Fruit fly (Drosophila melanogaster) whole organism, pupa: Measurements from ENCODE around the gene CG5535.

Experiments used
- CG10348 ChIP-seq: fragments of 200-800 bp; sonication (Bioruptor generic); IDR thresholded peaks from 2 replicates; pipeline ENCODE4 v1.3.6; 2022; ENCODE audit warnings: missing biosample characterization, missing genetic modification characterization
- CG12605 ChIP-seq: fragments of 200-800 bp; sonication (Bioruptor generic); IDR thresholded peaks from 2 replicates; pipeline ENCODE4 v1.3.6; 2022; ENCODE audit warnings: missing biosample characterization, missing genetic modification characterization
- CG13204 ChIP-seq: fragments of 200-800 bp; sonication (Bioruptor generic); optimal IDR thresholded peaks from 2 replicates; lab custom pipeline; 2018; ENCODE audit warnings: missing biosample characterization, mild to moderate bottlenecking, missing genetic modification characterization, moderate library complexity
- CG14655 ChIP-seq: fragments of 200-800 bp; sonication (Bioruptor generic); optimal IDR thresholded peaks from 3 replicates; lab custom pipeline; 2017; ENCODE audit warnings: mild to moderate bottlenecking, missing biosample characterization, missing genetic modification reagents, missing genetic modification characterization
- CG15710 ChIP-seq: fragments of 200-800 bp; sonication (Bioruptor generic); optimal IDR thresholded peaks from 2 replicates; lab custom pipeline; 2018; ENCODE audit warnings: missing biosample characterization, mild to moderate bottlenecking, missing genetic modification characterization, moderate library complexity
- CG17806 ChIP-seq: fragments of 200-800 bp; sonication (Bioruptor generic); optimal IDR thresholded peaks from 2 replicates; lab custom pipeline; 2018; ENCODE audit warnings: missing biosample characterization, mild to moderate bottlenecking, missing genetic modification characterization, moderate library complexity
- CG32121 ChIP-seq: fragments of 200-800 bp; sonication (Bioruptor generic); IDR thresholded peaks from 2 replicates; pipeline ENCODE4 v1.3.6; 2022; ENCODE audit warnings: missing biosample characterization, missing genetic modification characterization
- CG34367 ChIP-seq: fragments of 200-800 bp; sonication (Bioruptor generic); optimal IDR thresholded peaks from 2 replicates; lab custom pipeline; 2018; ENCODE audit warnings: missing biosample characterization, mild to moderate bottlenecking, missing genetic modification characterization
- CG4496 ChIP-seq: fragments of 200-800 bp; sonication (Bioruptor generic); IDR thresholded peaks from 3 replicates; pipeline ENCODE4 v1.3.6; 2022; ENCODE audit warnings: missing biosample characterization, missing genetic modification characterization
- CG8159 ChIP-seq: fragments of 200-800 bp; sonication (Bioruptor generic); optimal IDR thresholded peaks from 3 replicates; lab custom pipeline; 2018; ENCODE audit warnings: missing biosample characterization, mild to moderate bottlenecking, missing genetic modification characterization, moderate library complexity
- CG8301 ChIP-seq: fragments of 200-800 bp; sonication (Bioruptor generic); optimal IDR thresholded peaks from 2 replicates; lab custom pipeline; 2018; ENCODE audit warnings: missing biosample characterization, mild to moderate bottlenecking, missing genetic modification characterization
- CG9948 ChIP-seq: fragments of 200-800 bp; sonication (Bioruptor generic); optimal IDR thresholded peaks from 2 replicates; lab custom pipeline; 2018; ENCODE audit warnings: missing biosample characterization, mild to moderate bottlenecking, missing genetic modification characterization, moderate library complexity
- D1 ChIP-seq: fragments of 200-800 bp; sonication (Bioruptor generic); optimal IDR thresholded peaks from 2 replicates; lab custom pipeline; 2018; ENCODE audit warnings: missing biosample characterization, mild to moderate bottlenecking, missing genetic modification characterization, moderate library complexity
- EcR ChIP-seq: fragments of 200-800 bp; sonication (Bioruptor generic); optimal IDR thresholded peaks from 3 replicates; lab custom pipeline; 2019; ENCODE audit warnings: missing biosample characterization, missing genetic modification characterization, mild to moderate bottlenecking, moderate library complexity, missing genetic modification reagents
- Ets98B ChIP-seq: fragments of 200-800 bp; sonication (Bioruptor generic); IDR thresholded peaks from 2 replicates; pipeline ENCODE4 v1.3.6; 2022; ENCODE audit warnings: missing biosample characterization, missing genetic modification characterization
- Pif1A ChIP-seq: fragments of 200-800 bp; sonication (Bioruptor generic); optimal IDR thresholded peaks from 3 replicates; lab custom pipeline; 2016; ENCODE audit warnings: missing biosample characterization, missing genetic modification characterization
- Pif1B ChIP-seq: fragments of 200-800 bp; sonication (Bioruptor generic); optimal IDR thresholded peaks from 3 replicates; lab custom pipeline; 2016; ENCODE audit warnings: missing biosample characterization, missing genetic modification characterization
- Snoo ChIP-seq: fragments of 200-800 bp; sonication (Bioruptor generic); optimal IDR thresholded peaks from 3 replicates; lab custom pipeline; 2017; ENCODE audit warnings: missing biosample characterization, mild to moderate bottlenecking, missing genetic modification characterization, inconsistent platforms
- fd96Ca ChIP-seq: fragments of 200-800 bp; sonication (Bioruptor generic); IDR thresholded peaks from 3 replicates; pipeline ENCODE4 v1.3.6; 2022; ENCODE audit warnings: missing biosample characterization, missing genetic modification characterization
- gl ChIP-seq: fragments of 200-800 bp; sonication (Bioruptor generic); optimal IDR thresholded peaks from 2 replicates; lab custom pipeline; 2018; ENCODE audit warnings: missing biosample characterization, mild to moderate bottlenecking, missing genetic modification characterization
- rn ChIP-seq: fragments of 200-800 bp; sonication (Bioruptor generic); IDR thresholded peaks from 2 replicates; pipeline ENCODE4 v1.3.6; 2022; ENCODE audit warnings: missing biosample characterization, missing genetic modification characterization

Gene CG5535

DNA sequence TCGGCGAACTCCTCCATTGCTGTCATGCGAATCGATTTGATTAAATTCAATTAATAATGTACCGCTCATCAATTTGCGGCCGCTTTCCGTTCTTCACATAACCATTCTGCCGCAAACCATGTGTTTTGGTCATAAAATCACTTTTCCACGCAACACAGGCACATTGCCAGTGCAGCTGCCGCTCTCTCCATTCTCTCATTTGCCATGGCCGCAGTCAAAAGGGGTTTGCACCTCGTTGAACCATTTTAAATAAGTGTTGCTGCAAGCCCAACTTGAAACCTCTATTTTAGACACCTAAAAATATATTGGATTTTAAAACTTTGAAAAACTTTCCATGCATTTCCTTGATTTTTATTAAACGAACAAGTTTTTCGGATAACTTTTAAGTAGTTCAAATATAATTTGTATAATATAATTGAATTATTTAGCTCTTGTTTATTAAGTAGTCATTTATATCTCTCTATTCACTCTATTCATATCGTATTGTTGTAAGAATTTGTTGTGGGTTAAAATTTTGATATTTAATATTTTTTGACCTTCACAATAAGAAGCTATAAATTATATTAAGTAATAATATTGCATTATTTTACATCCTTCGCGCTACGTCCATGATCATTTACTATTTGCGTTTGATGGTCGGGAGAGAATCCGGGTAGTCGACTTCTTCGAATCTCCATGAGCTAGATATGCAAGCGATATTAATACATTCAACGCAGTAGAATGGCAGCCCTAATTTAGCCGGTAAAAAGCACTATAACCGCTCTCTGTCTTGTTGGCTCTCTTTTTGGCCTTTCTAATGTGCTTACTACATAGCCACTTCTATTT, at the start of gene CG5535:
CG5535 (minus strand) TSS at position 140 of the 825 bp plus-strand sequence.
- TF ChIP-seq EcR (GFP tag; lab: Kevin White, UChicago): no peak
- no peak for TF ChIP-seq Pif1A
- peak; percentile 78 for TF ChIP-seq CG15710 (tag; lab: Kevin White, UChicago)
- TF ChIP-seq CG9948 (tag; lab: Kevin White, UChicago): peak; percentile 83
- TF ChIP-seq D1 (tag; lab: Kevin White, UChicago): peak; percentile 40
- peak; percentile 85 for TF ChIP-seq CG8159 (tag; lab: Kevin White, UChicago)
- peak; percentile 46 for TF ChIP-seq Pif1B (GFP tag; lab: Kevin White, UChicago)
- peak; percentile 81 for TF ChIP-seq fd96Ca (GFP tag; lab: Robert Waterston, UW)
- peak; percentile 79 for TF ChIP-seq CG8301 (tag; lab: Kevin White, UChicago)
- TF ChIP-seq gl (tag; lab: Kevin White, UChicago): no peak
- peak; percentile 85 for TF ChIP-seq Ets98B (GFP tag; lab: Robert Waterston, UW)
- no peak for TF ChIP-seq rn (GFP tag; lab: Robert Waterston, UW)
- no peak for TF ChIP-seq CG13204 (GFP tag; lab: Kevin White, UChicago)
- peak; percentile 46 for TF ChIP-seq CG17806 (tag; lab: Kevin White, UChicago)
- peak; percentile 41 for TF ChIP-seq Snoo (tag; lab: Kevin White, UChicago)
- peak; percentile 47 for TF ChIP-seq CG34367 (tag; lab: Kevin White, UChicago)
- 0 out of 2 replicates have a peak, but pooled peaks have one; percentile 9 for TF ChIP-seq CG10348 (GFP tag; lab: Robert Waterston, UW)
- peak; percentile 50; the same call in 1 of the 2 replicates for TF ChIP-seq CG32121
- peak; percentile 71 for TF ChIP-seq CG4496
- peak; percentile 93 for TF ChIP-seq CG14655 (GFP tag; lab: Kevin White, UChicago)
- TF ChIP-seq CG12605: peak; percentile 52; the same call in 1 of the 2 replicates

DNA sequence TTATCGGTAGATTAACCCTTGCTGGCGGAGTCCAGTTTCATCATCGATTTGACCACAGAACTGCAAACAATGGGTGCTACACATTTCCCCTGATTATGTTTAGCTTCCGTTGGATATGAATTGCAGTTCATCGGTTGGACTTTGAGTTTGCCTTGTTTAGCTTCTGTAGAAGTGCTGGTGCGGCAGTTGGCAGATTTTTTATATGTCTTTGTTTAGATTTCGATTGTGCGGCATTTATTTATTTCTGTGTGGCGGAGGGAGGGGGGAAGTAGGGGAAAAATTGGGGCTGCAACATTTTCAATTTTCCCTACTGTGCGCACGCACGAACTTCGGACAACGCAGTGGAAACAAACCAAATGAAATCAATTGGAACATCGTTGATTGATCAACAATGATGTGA, 49.2 kb upstream of the CG5535 start:
- TF ChIP-seq D1 (tag; lab: Kevin White, UChicago) (no peak), CG14655 (GFP tag; lab: Kevin White, UChicago) (no peak), rn (GFP tag; lab: Robert Waterston, UW) (no peak), CG4496 (no peak), CG9948 (tag; lab: Kevin White, UChicago) (no peak), CG10348 (GFP tag; lab: Robert Waterston, UW) (no peak), CG12605 (0 out of 2 replicates have a peak, but pooled peaks have one; percentile 11), Ets98B (GFP tag; lab: Robert Waterston, UW) (no peak; the same call in 1 of the 2 replicates), gl (tag; lab: Kevin White, UChicago) (peak; percentile 28), CG13204 (GFP tag; lab: Kevin White, UChicago) (no peak), fd96Ca (GFP tag; lab: Robert Waterston, UW) (no peak), Snoo (tag; lab: Kevin White, UChicago) (no peak), CG15710 (tag; lab: Kevin White, UChicago) (no peak), CG34367 (tag; lab: Kevin White, UChicago) (no peak), EcR (GFP tag; lab: Kevin White, UChicago) (no peak), Pif1B (GFP tag; lab: Kevin White, UChicago) (no peak), CG8159 (tag; lab: Kevin White, UChicago) (no peak), CG17806 (tag; lab: Kevin White, UChicago) (no peak), CG32121 (peak; percentile 50), CG8301 (tag; lab: Kevin White, UChicago) (peak; percentile 8)

DNA sequence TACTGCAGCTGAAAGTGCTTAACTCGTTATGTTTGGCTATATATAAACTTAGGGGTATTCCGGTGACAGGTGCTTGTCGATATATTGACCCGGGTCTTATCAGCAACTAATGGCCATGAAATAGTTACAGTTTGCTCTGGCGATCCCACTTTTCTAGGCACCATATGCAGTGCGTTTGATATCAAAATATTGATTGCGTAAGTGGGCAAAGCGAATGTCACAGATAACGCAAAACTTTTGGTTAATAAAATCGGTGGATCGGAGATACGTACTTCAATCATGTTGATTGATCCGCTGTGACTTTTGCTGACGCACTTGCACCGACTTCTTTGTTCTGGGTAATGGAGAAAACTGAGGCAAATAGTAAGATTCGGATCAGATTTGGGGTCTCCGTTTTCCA, 48.0 kb upstream of the CG5535 start:
- TF ChIP-seq CG32121 (no peak), CG17806 (tag; lab: Kevin White, UChicago) (no peak), Snoo (tag; lab: Kevin White, UChicago) (no peak), fd96Ca (GFP tag; lab: Robert Waterston, UW) (no peak), rn (GFP tag; lab: Robert Waterston, UW) (no peak), CG12605 (no peak), CG10348 (GFP tag; lab: Robert Waterston, UW) (no peak), Pif1B (GFP tag; lab: Kevin White, UChicago) (no peak), CG13204 (GFP tag; lab: Kevin White, UChicago) (no peak), D1 (tag; lab: Kevin White, UChicago) (no peak), CG14655 (GFP tag; lab: Kevin White, UChicago) (no peak), Pif1A (no peak), EcR (GFP tag; lab: Kevin White, UChicago) (no peak), gl (tag; lab: Kevin White, UChicago) (no peak), CG15710 (tag; lab: Kevin White, UChicago) (no peak), CG8159 (tag; lab: Kevin White, UChicago) (no peak), CG9948 (tag; lab: Kevin White, UChicago) (no peak)
- TF ChIP-seq, all 21 proteins: peak for 0

DNA sequence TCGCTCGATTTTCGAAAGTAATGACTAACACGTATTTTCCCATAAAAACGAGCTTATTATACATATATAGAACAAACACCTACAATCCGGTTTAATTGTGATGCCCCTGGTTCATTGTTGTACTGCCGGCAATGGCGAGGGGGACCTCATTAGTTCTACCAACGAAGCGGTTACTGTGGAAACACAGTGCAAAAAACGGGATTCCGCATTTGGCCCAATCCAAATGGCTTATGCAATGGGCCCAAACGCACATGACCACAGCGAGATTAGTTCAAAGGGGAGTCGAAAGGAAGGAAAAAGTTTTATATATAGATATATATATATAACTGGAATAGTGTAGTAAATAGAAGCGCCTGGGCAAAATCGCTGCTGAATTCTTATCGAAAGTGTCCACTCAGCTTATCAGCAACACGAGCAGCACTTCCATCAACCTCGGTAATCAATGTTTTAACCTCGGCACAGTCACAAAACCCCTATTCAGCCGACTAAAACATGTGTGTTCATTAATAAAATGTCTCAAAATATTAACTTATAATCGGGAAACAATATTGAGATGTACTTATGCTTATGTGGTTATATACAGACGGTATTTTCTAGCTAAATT, 47.3 kb upstream of the CG5535 start:
- no peak for TF ChIP-seq Snoo (tag; lab: Kevin White, UChicago)
- TF ChIP-seq CG17806 (tag; lab: Kevin White, UChicago): no peak
- no peak for TF ChIP-seq CG8159 (tag; lab: Kevin White, UChicago)
- TF ChIP-seq Pif1A: no peak
- TF ChIP-seq CG4496: no peak
- no peak for TF ChIP-seq CG8301 (tag; lab: Kevin White, UChicago)
- no peak for TF ChIP-seq CG10348 (GFP tag; lab: Robert Waterston, UW)
- no peak for TF ChIP-seq CG12605
- no peak for TF ChIP-seq CG13204 (GFP tag; lab: Kevin White, UChicago)
- TF ChIP-seq, all 21 proteins: peak for 0
